Worm (Caenorhabditis elegans) whole organism, young adult: ENCODE data around the gene mtm-5.

ENCODE experiments used
- F10E7.11 ChIP-seq: sonication (generic microtip); optimal IDR thresholded peaks from 2 replicates; lab custom pipeline; 2017; ENCODE audit warnings: mild to moderate bottlenecking, missing genetic modification characterization, moderate library complexity, missing compliant biosample characterization
- K11D2.4 ChIP-seq: fragments of 200-800 bp; sonication (Bioruptor generic); IDR thresholded peaks from 2 replicates; pipeline ENCODE4 v1.3.6; 2022; ENCODE audit warnings: missing genetic modification reagents, missing genetic modification characterization, missing compliant biosample characterization
- Y56A3A.18 ChIP-seq: fragments of 200-800 bp; sonication (Bioruptor generic); IDR thresholded peaks from 2 replicates; pipeline ENCODE4 v1.3.6; 2022; ENCODE audit warnings: missing genetic modification reagents, missing genetic modification characterization, missing compliant biosample characterization
- atf-7 ChIP-seq: sonication (generic microtip); optimal IDR thresholded peaks from 2 replicates; lab custom pipeline; 2017; ENCODE audit warnings: mild to moderate bottlenecking, missing genetic modification characterization, missing compliant biosample characterization
- hlh-12 ChIP-seq: sonication (generic microtip); optimal IDR thresholded peaks from 2 replicates; lab custom pipeline; 2016; ENCODE audit warnings: missing genetic modification characterization, missing compliant biosample characterization
- hmg-1.2 ChIP-seq: fragments of 200-800 bp; sonication (Bioruptor generic); IDR thresholded peaks from 2 replicates; pipeline ENCODE4 v1.3.6; 2022; ENCODE audit warnings: missing genetic modification reagents, missing genetic modification characterization, missing compliant biosample characterization
- mxl-1 ChIP-seq: sonication (generic microtip); optimal IDR thresholded peaks from 2 replicates; lab custom pipeline; 2016; ENCODE audit warnings: missing genetic modification characterization, missing compliant biosample characterization
- nfyb-1 ChIP-seq: fragments of 200-800 bp; sonication (Bioruptor generic); IDR thresholded peaks from 2 replicates; pipeline ENCODE4 v1.3.6; 2022; ENCODE audit warnings: missing genetic modification reagents, missing genetic modification characterization, missing compliant biosample characterization
- rcor-1 ChIP-seq: fragments of 200-800 bp; sonication (Bioruptor generic); IDR thresholded peaks from 2 replicates; pipeline ENCODE4 v1.3.6; 2022; ENCODE audit warnings: missing genetic modification reagents, missing genetic modification characterization, missing compliant biosample characterization
- snpc-4 ChIP-seq, 5 experiments: fragments of 150-350 bp in 1 of 5; sonication (generic microtip) in 4 of 5; optimal IDR thresholded peaks; 2 replicates each; lab custom pipeline; 2014 to 2018; ENCODE audit warnings: missing genetic modification characterization in 5 of 5, missing biosample characterization in 3 of 5, antibody characterized with exemption in 2 of 5, mild to moderate bottlenecking in 2 of 5, missing compliant biosample characterization in 2 of 5, missing genotype in 2 of 5, moderate library complexity in 2 of 5, missing genetic modification reagents in 1 of 5
- unc-62 ChIP-seq: fragments of 150-350 bp; optimal IDR thresholded peaks from 2 replicates; lab custom pipeline; 2014; ENCODE audit warnings: missing biosample characterization, missing genetic modification reagents, missing genetic modification characterization

DNA sequence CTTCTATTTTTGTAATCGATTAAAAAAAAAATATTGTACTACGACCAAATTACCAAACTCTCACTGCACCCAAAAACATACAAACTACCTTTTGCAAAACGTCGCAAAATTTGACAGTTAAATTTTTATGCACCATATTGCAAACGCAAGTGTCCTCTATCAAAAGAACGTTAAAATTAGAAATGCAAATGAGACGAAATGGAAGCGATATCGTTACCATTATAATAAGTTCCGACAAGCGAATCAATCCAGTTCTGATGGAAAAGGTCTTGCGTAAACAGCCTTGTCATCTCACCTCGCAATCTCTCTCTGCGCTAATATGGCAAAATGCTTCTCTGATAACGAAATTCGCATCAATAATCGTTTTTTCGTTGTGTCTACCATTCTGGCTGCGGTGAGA lies 24.9 kb upstream of the mtm-5 start:
- TF ChIP-seq Y56A3A.18 (GFP tag; lab: Robert Waterston, UW) (no peak), snpc-4 (GFP tag; optimal IDR thresholded peaks at IDR 0.05; lab: Kevin White, UChicago) (no peak), snpc-4 (tag; optimal IDR thresholded peaks at IDR 0.05; lab: Kevin White, UChicago) (no peak), hmg-1.2 (no peak), atf-7 (tag; lab: Kevin White, UChicago) (no peak), unc-62 (GFP tag; lab: Kevin White, UChicago) (no peak), K11D2.4 (GFP tag; lab: Robert Waterston, UW) (no peak), rcor-1 (no peak), F10E7.11 (no peak), mxl-1 (tag; lab: Kevin White, UChicago) (no peak), hlh-12 (tag; lab: Kevin White, UChicago) (no peak), nfyb-1 (GFP tag; lab: Robert Waterston, UW) (no peak)
